Fruit fly (Drosophila melanogaster): ENCODE data around the gene Nepl18.

- TF ChIP-seq EcR (GFP tag; optimal IDR thresholded peaks at IDR 0.05) (no peak), psq (optimal IDR thresholded peaks at IDR 0.05) (no peak), Dll (optimal IDR thresholded peaks at IDR 0.05) (no peak), usp (GFP tag; optimal IDR thresholded peaks at IDR 0.05) (no peak), pan (optimal IDR thresholded peaks at IDR 0.05) (no peak), CG8478 (optimal IDR thresholded peaks at IDR 0.05) (no peak)
Observed at dm6 chr3R:28845377-28845876, 30.0 kb upstream of the Nepl18 start.

Measured in whole organism.